Worm (Caenorhabditis elegans) whole organism, L1 larva: Measurements from ENCODE around the gene lact-4.

ENCODE experiments used
- C04F5.9 ChIP-seq: sonication (generic microtip); optimal IDR thresholded peaks from 2 replicates; lab custom pipeline; 2016; ENCODE audit warnings: missing genetic modification characterization, missing compliant biosample characterization
- C16A3.4 ChIP-seq: fragments of 150-350 bp; optimal IDR thresholded peaks from 2 replicates; lab custom pipeline; 2014; ENCODE audit warnings: missing biosample characterization, missing genetic modification characterization
- C34B4.2 ChIP-seq: sonication (generic microtip); optimal IDR thresholded peaks from 2 replicates; lab custom pipeline; 2017; ENCODE audit warnings: mild to moderate bottlenecking, missing genetic modification characterization, missing compliant biosample characterization
- Y116A8C.19 ChIP-seq: sonication (generic microtip); optimal IDR thresholded peaks from 2 replicates; lab custom pipeline; 2016; ENCODE audit warnings: missing compliant biosample characterization, missing genetic modification characterization, borderline replicate concordance
- aly-2 ChIP-seq: fragments of 150-350 bp; optimal IDR thresholded peaks from 2 replicates; lab custom pipeline; 2014; ENCODE audit warnings: missing biosample characterization, missing genetic modification characterization
- ceh-63 ChIP-seq: fragments of 200-800 bp; sonication (Bioruptor generic); optimal IDR thresholded peaks from 2 replicates; lab custom pipeline; 2018; ENCODE audit warnings: mild to moderate bottlenecking, missing genetic modification characterization, missing compliant biosample characterization
- ceh-8 ChIP-seq: fragments of 200-800 bp; sonication (Bioruptor generic); optimal IDR thresholded peaks from 2 replicates; lab custom pipeline; 2018; ENCODE audit warnings: mild to moderate bottlenecking, missing genetic modification characterization, moderate library complexity, missing compliant biosample characterization
- ceh-82 ChIP-seq, 3 experiments: fragments of 150-350 bp in 1 of 3; sonication (generic microtip) in 2 of 3; optimal IDR thresholded peaks; 2 replicates each; lab custom pipeline; 2014 to 2017; ENCODE audit warnings: missing biosample characterization in 3 of 3, missing genetic modification characterization in 3 of 3
- ceh-88 ChIP-seq: fragments of 200-800 bp; sonication (Bioruptor generic); IDR thresholded peaks from 2 replicates; pipeline ENCODE4 v1.3.6; 2022; ENCODE audit warnings: missing genetic modification characterization, missing compliant biosample characterization
- ceh-90 ChIP-seq: sonication (generic microtip); optimal IDR thresholded peaks from 2 replicates; lab custom pipeline; 2016; ENCODE audit warnings: missing genetic modification characterization, missing compliant biosample characterization
- ces-1 ChIP-seq: fragments of 150-350 bp; optimal IDR thresholded peaks from 2 replicates; lab custom pipeline; 2014; ENCODE audit warnings: missing biosample characterization, missing genetic modification reagents, missing genetic modification characterization
- dpl-1 ChIP-seq, 3 experiments: fragments of 150-350 bp in 2 of 3; sonication (generic microtip) in 1 of 3; optimal IDR thresholded peaks; 2 replicates each; lab custom pipeline; 2014 to 2017; ENCODE audit warnings: missing biosample characterization in 3 of 3, missing genetic modification characterization in 3 of 3, missing genetic modification reagents in 3 of 3
- dsc-1 ChIP-seq: sonication (generic microtip); optimal IDR thresholded peaks from 2 replicates; lab custom pipeline; 2016; ENCODE audit warnings: mild to moderate bottlenecking, missing genetic modification characterization, missing compliant biosample characterization
- efl-1 ChIP-seq, 4 experiments: fragments of 150-350 bp; optimal IDR thresholded peaks in 3 of 4; peaks in 1 of 4; 1 replicate in 1 of 4; 2 replicates in 3 of 4; lab custom pipeline; 2014; ENCODE audit warnings: missing biosample characterization in 2 of 4, missing genetic modification characterization in 2 of 4, missing genetic modification reagents in 2 of 4
- egl-13 ChIP-seq: sonication (generic microtip); optimal IDR thresholded peaks from 2 replicates; lab custom pipeline; 2016; ENCODE audit warnings: missing genotype, missing genetic modification reagents, missing genetic modification characterization, missing compliant biosample characterization
- egl-27 ChIP-seq, 2 experiments: fragments of 150-350 bp in 1 of 2; sonication (generic microtip); optimal IDR thresholded peaks; 3 replicates each; lab custom pipeline; 2017 to 2018; ENCODE audit warnings: missing biosample characterization in 2 of 2, missing genetic modification characterization in 2 of 2, missing genetic modification reagents in 2 of 2
- elt-3 ChIP-seq, 6 experiments: fragments of 150-350 bp in 1 of 6; sonication (generic microtip); optimal IDR thresholded peaks; 2 replicates each; lab custom pipeline; 2017 to 2018; ENCODE audit warnings: missing biosample characterization in 6 of 6, missing genetic modification characterization in 6 of 6, inconsistent platforms in 1 of 6
- ets-5 ChIP-seq: fragments of 200-800 bp; sonication (Bioruptor generic); IDR thresholded peaks from 2 replicates; pipeline ENCODE4 v1.3.6; 2022; ENCODE audit warnings: missing genetic modification characterization, missing compliant biosample characterization
- fkh-10 ChIP-seq: sonication (generic microtip); optimal IDR thresholded peaks from 2 replicates; lab custom pipeline; 2017; ENCODE audit warnings: missing biosample characterization, missing genetic modification reagents, missing genetic modification characterization
- fos-1 ChIP-seq: fragments of 150-350 bp; optimal IDR thresholded peaks from 2 replicates; lab custom pipeline; 2014; ENCODE audit warnings: missing biosample characterization, missing genetic modification characterization
- grh-1 ChIP-seq: fragments of 200-800 bp; sonication (Bioruptor generic); IDR thresholded peaks from 2 replicates; pipeline ENCODE4 v1.3.6; 2022; ENCODE audit warnings: missing genetic modification reagents, missing genetic modification characterization, missing compliant biosample characterization
- hlh-17 ChIP-seq: fragments of 200-800 bp; sonication (Bioruptor generic); optimal IDR thresholded peaks from 2 replicates; lab custom pipeline; 2018; ENCODE audit warnings: missing genetic modification characterization, mild to moderate bottlenecking, missing compliant biosample characterization, moderate library complexity, borderline replicate concordance
- hlh-4 ChIP-seq: sonication (generic microtip); optimal IDR thresholded peaks from 2 replicates; lab custom pipeline; 2016; ENCODE audit warnings: mild to moderate bottlenecking, missing genetic modification characterization, missing compliant biosample characterization
- irx-1 ChIP-seq: sonication (generic microtip); optimal IDR thresholded peaks from 2 replicates; lab custom pipeline; 2016; ENCODE audit warnings: missing genetic modification characterization, missing compliant biosample characterization
- isw-1 ChIP-seq: fragments of 200-800 bp; sonication (Bioruptor generic); IDR thresholded peaks from 2 replicates; pipeline ENCODE4 v1.3.6; 2022; ENCODE audit warnings: missing genetic modification characterization, missing compliant biosample characterization
- lin-15B ChIP-seq: fragments of 150-350 bp; sonication (generic microtip); optimal IDR thresholded peaks from 3 replicates; lab custom pipeline; 2014; ENCODE audit warnings: missing biosample characterization, missing genetic modification characterization
- lir-3 ChIP-seq: sonication (generic microtip); optimal IDR thresholded peaks from 2 replicates; lab custom pipeline; 2016; ENCODE audit warnings: mild to moderate bottlenecking, missing genetic modification characterization, moderate library complexity, missing compliant biosample characterization; ENCODE audit not compliant: poor library complexity
- mef-2 ChIP-seq: fragments of 150-350 bp; optimal IDR thresholded peaks from 2 replicates; lab custom pipeline; 2014; ENCODE audit warnings: missing biosample characterization, missing genetic modification characterization
- mep-1 ChIP-seq: fragments of 150-350 bp; optimal IDR thresholded peaks from 2 replicates; lab custom pipeline; 2014; ENCODE audit warnings: missing biosample characterization, missing genetic modification characterization
- nhr-12 ChIP-seq: sonication (generic microtip); optimal IDR thresholded peaks from 2 replicates; lab custom pipeline; 2017; ENCODE audit warnings: missing biosample characterization, missing genetic modification characterization
- nhr-19 ChIP-seq: fragments of 200-800 bp; sonication (Bioruptor generic); conservative IDR thresholded peaks from 2 replicates; pipeline ENCODE4 v1.3.6; 2022; ENCODE audit warnings: missing genetic modification characterization, missing compliant biosample characterization
- nhr-20 ChIP-seq: sonication (generic microtip); optimal IDR thresholded peaks from 2 replicates; lab custom pipeline; 2016; ENCODE audit warnings: mild to moderate bottlenecking, missing genetic modification characterization, missing compliant biosample characterization
- nhr-28 ChIP-seq: fragments of 150-350 bp; optimal IDR thresholded peaks from 2 replicates; lab custom pipeline; 2014; ENCODE audit warnings: missing biosample characterization, missing genetic modification characterization
- nhr-47 ChIP-seq: sonication (generic microtip); optimal IDR thresholded peaks from 2 replicates; lab custom pipeline; 2016; ENCODE audit warnings: mild to moderate bottlenecking, missing genetic modification characterization, moderate library complexity, missing compliant biosample characterization
- nhr-71 ChIP-seq: sonication (generic microtip); optimal IDR thresholded peaks from 2 replicates; lab custom pipeline; 2016; ENCODE audit warnings: mild to moderate bottlenecking, missing genetic modification characterization, moderate library complexity, missing compliant biosample characterization
- nhr-76 ChIP-seq: sonication (generic microtip); optimal IDR thresholded peaks from 2 replicates; lab custom pipeline; 2017; ENCODE audit warnings: missing biosample characterization, missing genetic modification characterization
- nhr-77 ChIP-seq: fragments of 150-350 bp; optimal IDR thresholded peaks from 2 replicates; lab custom pipeline; 2014; ENCODE audit warnings: missing biosample characterization, missing genetic modification characterization
- nhr-84 ChIP-seq: sonication (generic microtip); optimal IDR thresholded peaks from 2 replicates; lab custom pipeline; 2017; ENCODE audit warnings: missing biosample characterization, missing genetic modification characterization
- nhr-85 ChIP-seq: sonication (generic microtip); peaks from one replicate; lab custom pipeline; 2016; ENCODE audit warnings: missing genetic modification characterization, inconsistent platforms, missing compliant biosample characterization
- nhr-90 ChIP-seq: sonication (generic microtip); optimal IDR thresholded peaks from 2 replicates; lab custom pipeline; 2016; ENCODE audit warnings: mild to moderate bottlenecking, missing genetic modification characterization, missing compliant biosample characterization; ENCODE audit not compliant: poor library complexity
- pag-3 ChIP-seq: sonication (generic microtip); optimal IDR thresholded peaks from 2 replicates; lab custom pipeline; 2017; ENCODE audit warnings: missing genetic modification characterization, mild to moderate bottlenecking, missing compliant biosample characterization, antibody characterized with exemption, borderline replicate concordance; ENCODE audit not compliant: insufficient read depth
- pqm-1 ChIP-seq: sonication (generic microtip); optimal IDR thresholded peaks from 3 replicates; lab custom pipeline; 2017; ENCODE audit warnings: missing biosample characterization, missing genetic modification characterization
- snpc-4 ChIP-seq: fragments of 150-350 bp; optimal IDR thresholded peaks from 2 replicates; lab custom pipeline; 2014; ENCODE audit warnings: missing biosample characterization, missing genetic modification characterization
- snu-23 ChIP-seq: sonication (generic microtip); optimal IDR thresholded peaks from 2 replicates; lab custom pipeline; 2016; ENCODE audit warnings: missing genetic modification characterization, missing compliant biosample characterization
- sox-4 ChIP-seq: sonication (generic microtip); optimal IDR thresholded peaks from 2 replicates; lab custom pipeline; 2016; ENCODE audit warnings: missing genetic modification characterization, missing compliant biosample characterization
- sptf-1 ChIP-seq: fragments of 150-350 bp; optimal IDR thresholded peaks from 2 replicates; lab custom pipeline; 2014; ENCODE audit warnings: missing biosample characterization, missing genetic modification characterization
- sup-37 ChIP-seq: fragments of 200-800 bp; sonication (Bioruptor generic); optimal IDR thresholded peaks from 2 replicates; lab custom pipeline; 2018; ENCODE audit warnings: mild to moderate bottlenecking, missing genetic modification characterization, missing compliant biosample characterization
- tbx-2 ChIP-seq: sonication (generic microtip); optimal IDR thresholded peaks from 2 replicates; lab custom pipeline; 2016; ENCODE audit warnings: missing genetic modification characterization, missing compliant biosample characterization
- tlp-1 ChIP-seq: fragments of 150-350 bp; optimal IDR thresholded peaks from 2 replicates; lab custom pipeline; 2014; ENCODE audit warnings: missing biosample characterization, missing genetic modification characterization
- unc-130 ChIP-seq: fragments of 150-350 bp; optimal IDR thresholded peaks from 2 replicates; lab custom pipeline; 2017; ENCODE audit warnings: missing biosample characterization, missing genetic modification characterization, inconsistent platforms
- unc-62 ChIP-seq: fragments of 150-350 bp; optimal IDR thresholded peaks from 2 replicates; lab custom pipeline; 2014; ENCODE audit warnings: missing biosample characterization, missing genetic modification reagents, missing genetic modification characterization
- vab-15 ChIP-seq: sonication (generic microtip); optimal IDR thresholded peaks from 2 replicates; lab custom pipeline; 2017; ENCODE audit warnings: missing genotype, mild to moderate bottlenecking, missing genetic modification characterization, missing compliant biosample characterization
- xbp-1 ChIP-seq: sonication (generic microtip); optimal IDR thresholded peaks from 2 replicates; lab custom pipeline; 2016; ENCODE audit warnings: missing genetic modification characterization, missing compliant biosample characterization
- ztf-4 ChIP-seq: fragments of 150-350 bp; optimal IDR thresholded peaks from 2 replicates; lab custom pipeline; 2014; ENCODE audit warnings: missing biosample characterization, missing genetic modification characterization

The lact-4 gene

ce11 chrII:8484546-8484945 is 4.3 kb upstream of the lact-4 start (continued):
- TF ChIP-seq ces-1 (GFP tag; lab: Kevin White, UChicago) (no peak), ceh-88 (GFP tag; lab: Robert Waterston, UW) (no peak), nhr-12 (tag; lab: Kevin White, UChicago) (no peak), nhr-84 (tag; lab: Kevin White, UChicago) (no peak), hlh-17 (GFP tag; lab: Kevin White, UChicago) (no peak), nhr-28 (tag; lab: Kevin White, UChicago) (no peak), sptf-1 (tag; lab: Kevin White, UChicago) (no peak), nhr-71 (tag; lab: Kevin White, UChicago) (peak; percentile 38), sox-4 (no peak), dpl-1 (GFP tag; optimal IDR thresholded peaks at IDR 0.05; lab: Kevin White, UChicago) (peak in 1 of 3 experiments; percentile 3), ceh-63 (GFP tag; lab: Kevin White, UChicago) (no peak), grh-1 (no peak), ceh-90 (no peak), sup-37 (GFP tag; lab: Kevin White, UChicago) (no peak), fos-1 (tag; lab: Kevin White, UChicago) (no peak), nhr-76 (tag; lab: Kevin White, UChicago) (no peak), dsc-1 (tag; lab: Kevin White, UChicago) (no peak), unc-62 (GFP tag; lab: Kevin White, UChicago) (no peak), ztf-4 (tag; lab: Kevin White, UChicago) (peak; percentile 16), elt-3 (tag; optimal IDR thresholded peaks at IDR 0.05; lab: Kevin White, UChicago) (no peak), pag-3 (no peak), nhr-19 (no peak), nhr-20 (tag; lab: Kevin White, UChicago) (peak; percentile 67), nhr-77 (tag; lab: Kevin White, UChicago) (no peak), ceh-8 (no peak), pqm-1 (no peak), tlp-1 (tag; lab: Kevin White, UChicago) (no peak), C04F5.9 (tag; lab: Kevin White, UChicago) (no peak), nhr-90 (tag; lab: Kevin White, UChicago) (peak; percentile 19), ets-5 (GFP tag; lab: Robert Waterston, UW) (no peak), lin-15B (tag; lab: Kevin White, UChicago) (no peak), snu-23 (peak; percentile 59), Y116A8C.19 (tag; lab: Kevin White, UChicago) (no peak), ceh-82 (tag; optimal IDR thresholded peaks at IDR 0.05; lab: Kevin White, UChicago) (no peak), tbx-2 (tag; lab: Kevin White, UChicago) (no peak), fkh-10 (no peak), aly-2 (tag; lab: Kevin White, UChicago) (no peak), mep-1 (tag; lab: Kevin White, UChicago) (no peak), isw-1 (no peak), vab-15 (tag; lab: Kevin White, UChicago) (no peak), xbp-1 (no peak), nhr-85 (tag; lab: Kevin White, UChicago) (peak; percentile 50), hlh-4 (tag; lab: Kevin White, UChicago) (no peak), mef-2 (no peak), lir-3 (no peak), unc-130 (no peak), C34B4.2 (tag; lab: Kevin White, UChicago) (no peak), egl-27 (tag; optimal IDR thresholded peaks at IDR 0.05; lab: Kevin White, UChicago) (no peak), snpc-4 (tag; lab: Kevin White, UChicago) (no peak), egl-13 (no peak), nhr-47 (tag; lab: Kevin White, UChicago) (no peak), efl-1 (optimal IDR thresholded peaks at IDR 0.05; lab: Kevin White, UChicago) (no peak), efl-1 (GFP tag; optimal IDR thresholded peaks at IDR 0.05 in 1 of 2; lab: Kevin White, UChicago) (no peak), C16A3.4 (peak; percentile 19), irx-1 (tag; lab: Kevin White, UChicago) (no peak)
